Worm (Caenorhabditis elegans) whole organism, L4 larva: ENCODE measurements around the gene wdfy-3.

Experiments
- D1046.2 ChIP-seq: fragments of 200-800 bp; sonication (Bioruptor generic); IDR thresholded peaks from 2 replicates; pipeline ENCODE4 v1.3.6; 2022; ENCODE audit warnings: missing genetic modification characterization, missing compliant biosample characterization
- F10B5.3 ChIP-seq: sonication (generic microtip); optimal IDR thresholded peaks from 2 replicates; lab custom pipeline; 2016; ENCODE audit warnings: mild to moderate bottlenecking, missing genetic modification characterization, missing compliant biosample characterization
- F44E2.7 ChIP-seq: fragments of 200-800 bp; sonication (Bioruptor generic); IDR thresholded peaks from 2 replicates; pipeline ENCODE4 v2.1.2; 2022; ENCODE audit warnings: missing genetic modification characterization, missing compliant biosample characterization
- T20F7.1 ChIP-seq: fragments of 200-800 bp; sonication (Bioruptor generic); optimal IDR thresholded peaks from 2 replicates; lab custom pipeline; 2018; ENCODE audit warnings: mild to moderate bottlenecking, missing genetic modification characterization, missing compliant biosample characterization
- Y105C5A.15 ChIP-seq: fragments of 200-800 bp; sonication (Bioruptor generic); IDR thresholded peaks from 2 replicates; pipeline ENCODE4 v1.3.6; 2022; ENCODE audit warnings: missing genetic modification characterization, missing compliant biosample characterization
- Y5F2A.4 ChIP-seq: fragments of 200-800 bp; sonication (Bioruptor generic); optimal IDR thresholded peaks from 2 replicates; lab custom pipeline; 2018; ENCODE audit warnings: mild to moderate bottlenecking, missing genetic modification characterization, missing compliant biosample characterization
- ZK337.2 ChIP-seq: fragments of 200-800 bp; sonication (Bioruptor generic); IDR thresholded peaks from 2 replicates; pipeline ENCODE4 v1.3.6; 2022; ENCODE audit warnings: missing genetic modification reagents, missing genetic modification characterization, missing compliant biosample characterization
- ZK546.5 ChIP-seq, 2 experiments: sonication (generic microtip); optimal IDR thresholded peaks; 2 replicates each; lab custom pipeline; 2017; ENCODE audit warnings: missing biosample characterization in 2 of 2, missing genetic modification characterization in 2 of 2
- aha-1 ChIP-seq: fragments of 150-350 bp; peaks from one replicate; lab custom pipeline; 2014; ENCODE audit warnings: missing biosample characterization, missing genetic modification characterization
- aly-2 ChIP-seq: sonication (generic microtip); optimal IDR thresholded peaks from 2 replicates; lab custom pipeline; 2018; ENCODE audit warnings: missing biosample characterization, missing genetic modification characterization
- ces-1 ChIP-seq: fragments of 150-350 bp; sonication (generic microtip); optimal IDR thresholded peaks from 4 replicates; lab custom pipeline; 2014; ENCODE audit warnings: missing biosample characterization, missing genetic modification reagents, missing genetic modification characterization
- daf-16 ChIP-seq, 3 experiments: sonication (generic microtip); optimal IDR thresholded peaks; 2 replicates each; lab custom pipeline; 2016 to 2017; ENCODE audit warnings: missing genetic modification characterization in 3 of 3, missing genetic modification reagents in 3 of 3, mild to moderate bottlenecking in 2 of 3, missing compliant biosample characterization in 2 of 3, missing biosample characterization in 1 of 3, moderate library complexity in 1 of 3
- dpl-1 ChIP-seq: fragments of 150-350 bp; optimal IDR thresholded peaks from 2 replicates; lab custom pipeline; 2014; ENCODE audit warnings: missing biosample characterization, missing genetic modification reagents, missing genetic modification characterization
- duxl-1 ChIP-seq: sonication (generic microtip); optimal IDR thresholded peaks from 2 replicates; lab custom pipeline; 2016; ENCODE audit warnings: mild to moderate bottlenecking, missing genetic modification characterization, moderate library complexity, missing compliant biosample characterization; ENCODE audit not compliant: poor library complexity
- dve-1 ChIP-seq: sonication (generic microtip); optimal IDR thresholded peaks from 2 replicates; lab custom pipeline; 2017; ENCODE audit warnings: antibody characterized with exemption, mild to moderate bottlenecking, missing genetic modification characterization, missing compliant biosample characterization; ENCODE audit not compliant: insufficient read depth
- egl-27 ChIP-seq: sonication (generic microtip); optimal IDR thresholded peaks from 3 replicates; lab custom pipeline; 2017; ENCODE audit warnings: missing biosample characterization, missing genetic modification reagents, missing genetic modification characterization
- hif-1 ChIP-seq, 2 experiments: sonication (generic microtip); optimal IDR thresholded peaks; 2 replicates each; lab custom pipeline; 2016 to 2017; ENCODE audit warnings: missing compliant biosample characterization in 2 of 2, missing genetic modification characterization in 2 of 2, missing genetic modification reagents in 2 of 2, missing genotype in 2 of 2, mild to moderate bottlenecking in 1 of 2
- hlh-11 ChIP-seq: fragments of 200-800 bp; sonication (Bioruptor generic); optimal IDR thresholded peaks from 2 replicates; lab custom pipeline; 2018; ENCODE audit warnings: mild to moderate bottlenecking, missing genetic modification characterization, missing compliant biosample characterization
- hlh-30 ChIP-seq: sonication (generic microtip); optimal IDR thresholded peaks from 2 replicates; lab custom pipeline; 2017; ENCODE audit warnings: antibody characterized with exemption, mild to moderate bottlenecking, missing genetic modification characterization, missing compliant biosample characterization; ENCODE audit not compliant: insufficient read depth
- hmg-1.1 ChIP-seq: fragments of 200-800 bp; sonication (Bioruptor generic); IDR thresholded peaks from 2 replicates; pipeline ENCODE4 v1.3.6; 2022; ENCODE audit warnings: missing genetic modification reagents, missing genetic modification characterization, missing compliant biosample characterization
- lim-7 ChIP-seq: fragments of 200-800 bp; sonication (Bioruptor generic); IDR thresholded peaks from 2 replicates; pipeline ENCODE4 v1.3.6; 2022; ENCODE audit warnings: missing genetic modification characterization, missing compliant biosample characterization
- lin-13 ChIP-seq: fragments of 150-350 bp; optimal IDR thresholded peaks from 2 replicates; lab custom pipeline; 2014; ENCODE audit warnings: missing biosample characterization, missing genetic modification reagents, missing genetic modification characterization
- lin-38 ChIP-seq: fragments of 200-800 bp; sonication (Bioruptor generic); IDR thresholded peaks from 2 replicates; pipeline ENCODE4 v1.3.6; 2022; ENCODE audit warnings: missing genetic modification reagents, missing genetic modification characterization, missing compliant biosample characterization
- lir-3 ChIP-seq: sonication (generic microtip); optimal IDR thresholded peaks from 2 replicates; lab custom pipeline; 2016; ENCODE audit warnings: mild to moderate bottlenecking, missing genetic modification characterization, missing compliant biosample characterization
- lsy-2 ChIP-seq, 2 experiments: fragments of 150-350 bp in 1 of 2; sonication (generic microtip) in 1 of 2; optimal IDR thresholded peaks; 2 replicates each; lab custom pipeline; 2014 to 2017; ENCODE audit warnings: missing biosample characterization in 2 of 2, missing genetic modification characterization in 2 of 2
- madf-5 ChIP-seq, 2 experiments: fragments of 200-800 bp; sonication (Bioruptor generic); IDR thresholded peaks; 2 replicates each; pipeline ENCODE4 v1.3.6; 2022; ENCODE audit warnings: missing compliant biosample characterization in 2 of 2, missing genetic modification characterization in 2 of 2
- mdt-29 ChIP-seq: fragments of 200-800 bp; sonication (Bioruptor generic); IDR thresholded peaks from 2 replicates; pipeline ENCODE4 v1.3.6; 2022; ENCODE audit warnings: missing genetic modification reagents, missing genetic modification characterization, missing compliant biosample characterization
- mep-1 ChIP-seq: fragments of 150-350 bp; sonication (generic microtip); optimal IDR thresholded peaks from 3 replicates; lab custom pipeline; 2014; ENCODE audit warnings: missing biosample characterization, missing genetic modification characterization
- mes-2 ChIP-seq: sonication (generic microtip); optimal IDR thresholded peaks from 2 replicates; lab custom pipeline; 2016; ENCODE audit warnings: missing genotype, mild to moderate bottlenecking, missing genetic modification characterization, missing compliant biosample characterization; ENCODE audit not compliant: poor library complexity, severe bottlenecking
- mxl-3 ChIP-seq: fragments of 200-800 bp; sonication (Bioruptor generic); optimal IDR thresholded peaks from 2 replicates; lab custom pipeline; 2018; ENCODE audit warnings: mild to moderate bottlenecking, missing genetic modification characterization, missing compliant biosample characterization
- nhr-102 ChIP-seq: sonication (generic microtip); optimal IDR thresholded peaks from 2 replicates; lab custom pipeline; 2016; ENCODE audit warnings: mild to moderate bottlenecking, missing genetic modification characterization, moderate library complexity, missing compliant biosample characterization
- nhr-28 ChIP-seq: fragments of 150-350 bp; optimal IDR thresholded peaks from 2 replicates; lab custom pipeline; 2014; ENCODE audit warnings: missing biosample characterization, missing genetic modification characterization
- nhr-48 ChIP-seq: sonication (generic microtip); optimal IDR thresholded peaks from 2 replicates; lab custom pipeline; 2016; ENCODE audit warnings: mild to moderate bottlenecking, missing genetic modification characterization, missing compliant biosample characterization
- nhr-76 ChIP-seq: fragments of 150-350 bp; optimal IDR thresholded peaks from 2 replicates; lab custom pipeline; 2014; ENCODE audit warnings: missing biosample characterization, missing genetic modification characterization
- php-3 ChIP-seq: fragments of 200-800 bp; sonication (Bioruptor generic); IDR thresholded peaks from 2 replicates; pipeline ENCODE4 v1.3.6; 2022; ENCODE audit warnings: missing genetic modification reagents, missing genetic modification characterization, missing compliant biosample characterization
- rbr-2 ChIP-seq: sonication (generic microtip); optimal IDR thresholded peaks from 2 replicates; lab custom pipeline; 2016; ENCODE audit warnings: missing genotype, missing genetic modification characterization, missing compliant biosample characterization
- set-16 ChIP-seq: fragments of 200-800 bp; sonication (Bioruptor generic); IDR thresholded peaks from 2 replicates; pipeline ENCODE4 v1.3.6; 2022; ENCODE audit warnings: missing genetic modification reagents, missing genetic modification characterization, missing compliant biosample characterization
- snpc-1.2 ChIP-seq: fragments of 200-800 bp; sonication (Bioruptor generic); IDR thresholded peaks from 2 replicates; pipeline ENCODE4 v1.3.6; 2022; ENCODE audit warnings: missing genetic modification reagents, missing genetic modification characterization, missing compliant biosample characterization
- snpc-4 ChIP-seq: fragments of 150-350 bp; optimal IDR thresholded peaks from 2 replicates; lab custom pipeline; 2014; ENCODE audit warnings: missing biosample characterization, missing genetic modification characterization
- spr-1 ChIP-seq: sonication (generic microtip); optimal IDR thresholded peaks from 2 replicates; lab custom pipeline; 2016; ENCODE audit warnings: mild to moderate bottlenecking, missing genetic modification characterization, missing compliant biosample characterization
- unc-39 ChIP-seq: sonication (generic microtip); optimal IDR thresholded peaks from 2 replicates; lab custom pipeline; 2017; ENCODE audit warnings: missing biosample characterization, missing genetic modification characterization
- unc-62 ChIP-seq, 3 experiments: fragments of 150-350 bp in 1 of 3; sonication (generic microtip); optimal IDR thresholded peaks in 2 of 3; peaks in 1 of 3; 1 replicate in 1 of 3; 2 replicates in 2 of 3; lab custom pipeline; 2014 to 2017; ENCODE audit warnings: missing biosample characterization in 3 of 3, missing genetic modification characterization in 3 of 3, missing genetic modification reagents in 3 of 3, missing genotype in 1 of 3

The wdfy-3 gene

ce11 chrIV:12621483-12622078, 31.6 kb upstream of the wdfy-3 start (continued):
- peak in 1 of 2 experiments; percentile 14 for TF ChIP-seq lsy-2 (tag; optimal IDR thresholded peaks at IDR 0.05; lab: Kevin White, UChicago)

ce11 chrIV:12630922-12631321, 22.3 kb upstream of the wdfy-3 start, which contains the start of gene ark-1:
TSS of gene ark-1 (minus strand) at chrIV:12631022.
- TF ChIP-seq daf-16 (GFP tag; optimal IDR thresholded peaks at IDR 0.05; lab: Kevin White, UChicago) (no peak), daf-16 (tag; optimal IDR thresholded peaks at IDR 0.05; lab: Kevin White, UChicago) (no peak), T20F7.1 (GFP tag; lab: Kevin White, UChicago) (no peak), D1046.2 (GFP tag; lab: Robert Waterston, UW) (no peak), rbr-2 (tag; lab: Kevin White, UChicago) (no peak)

ce11 chrIV:12632430-12632829, 20.8 kb upstream of the wdfy-3 start:
- 0 out of 2 replicates have a peak, but pooled peaks have one; percentile 21 for TF ChIP-seq hmg-1.1 (GFP tag; lab: Robert Waterston, UW)
- no peak for TF ChIP-seq unc-39
- TF ChIP-seq nhr-28 (tag; lab: Kevin White, UChicago) = peak; percentile 67
- no peak for TF ChIP-seq egl-27 (tag; lab: Kevin White, UChicago)
- TF ChIP-seq lin-38 (GFP tag; lab: Robert Waterston, UW) = no peak
- TF ChIP-seq nhr-48 (tag; lab: Kevin White, UChicago) = no peak
- TF ChIP-seq dpl-1 (GFP tag; lab: Kevin White, UChicago) = peak; percentile 14
- no peak for TF ChIP-seq duxl-1
- peak in 1 of 2 experiments; percentile 36 for TF ChIP-seq lsy-2 (tag; optimal IDR thresholded peaks at IDR 0.05; lab: Kevin White, UChicago)
- TF ChIP-seq unc-62 (GFP tag; optimal IDR thresholded peaks at IDR 0.05 in 1 of 2; lab: Kevin White, UChicago) = no peak
- no peak for TF ChIP-seq unc-62 (tag; optimal IDR thresholded peaks at IDR 0.05; lab: Kevin White, UChicago)
- no peak for TF ChIP-seq ZK546.5 (tag; optimal IDR thresholded peaks at IDR 0.05; lab: Kevin White, UChicago)
- no peak for TF ChIP-seq snpc-4
- no peak for TF ChIP-seq ZK337.2 (GFP tag; lab: Robert Waterston, UW)
- no peak for TF ChIP-seq mes-2 (tag; lab: Kevin White, UChicago)
- no peak for TF ChIP-seq lir-3 (tag; lab: Kevin White, UChicago)
- TF ChIP-seq hlh-30 = peak; percentile 15
- TF ChIP-seq F44E2.7 (GFP tag; lab: Robert Waterston, UW) = no peak

ce11 chrIV:12633825-12634224, 19.4 kb upstream of the wdfy-3 start:
- TF ChIP-seq mxl-3 (no peak), spr-1 (tag; lab: Kevin White, UChicago) (no peak), unc-62 (GFP tag; optimal IDR thresholded peaks at IDR 0.05 in 1 of 2; lab: Kevin White, UChicago) (peak in 1 of 2 experiments; percentile 72), unc-62 (tag; optimal IDR thresholded peaks at IDR 0.05; lab: Kevin White, UChicago) (no peak), mdt-29 (GFP tag; lab: Robert Waterston, UW) (no peak), F10B5.3 (tag; lab: Kevin White, UChicago) (no peak), ZK337.2 (GFP tag; lab: Robert Waterston, UW) (no peak), nhr-28 (tag; lab: Kevin White, UChicago) (peak; percentile 40), Y105C5A.15 (GFP tag; lab: Robert Waterston, UW) (no peak), lin-13 (no peak), madf-5 (GFP tag; IDR thresholded peaks at IDR 0.05; lab: Robert Waterston, UW) (no peak), lim-7 (no peak), aly-2 (no peak), nhr-76 (tag; lab: Kevin White, UChicago) (no peak), T20F7.1 (GFP tag; lab: Kevin White, UChicago) (no peak), Y5F2A.4 (GFP tag; lab: Kevin White, UChicago) (no peak), set-16 (no peak), dve-1 (peak; percentile 15), php-3 (no peak), hlh-30 (peak; percentile 12), snpc-1.2 (GFP tag; lab: Robert Waterston, UW) (no peak), mep-1 (tag; lab: Kevin White, UChicago) (peak; percentile 0), nhr-102 (tag; lab: Kevin White, UChicago) (no peak), hif-1 (tag; optimal IDR thresholded peaks at IDR 0.05; lab: Kevin White, UChicago) (no peak), nhr-48 (tag; lab: Kevin White, UChicago) (no peak), duxl-1 (no peak), lsy-2 (tag; optimal IDR thresholded peaks at IDR 0.05; lab: Kevin White, UChicago) (peak in 1 of 2 experiments; percentile 39), ces-1 (no peak), snpc-4 (no peak), hlh-11 (tag; lab: Kevin White, UChicago) (no peak), aha-1 (peak; percentile 12)
